Worm (Caenorhabditis elegans): ENCODE results near the gene srh-283.

DNA sequence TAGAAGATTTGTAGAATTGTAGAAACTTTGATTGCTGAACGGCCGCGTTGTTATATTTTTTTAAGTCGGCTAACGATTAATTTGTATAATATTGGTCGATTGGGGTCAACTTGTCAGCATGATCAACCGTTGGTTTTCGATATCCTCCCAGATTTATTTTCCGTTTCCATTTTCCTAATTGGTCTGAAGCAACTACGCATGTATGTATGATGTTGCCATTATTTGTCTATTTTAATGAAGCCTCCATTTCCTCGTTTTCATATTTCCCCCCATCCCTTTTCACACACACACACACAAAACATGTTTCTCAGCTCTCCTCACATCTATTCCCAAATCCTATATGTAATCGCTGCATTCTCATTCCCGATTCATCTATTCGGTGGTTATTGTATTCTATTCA, 35.4 kb downstream of the srh-283 start, which contains the start of gene srh-287:
- TF ChIP-seq lsy-2 (tag; optimal IDR thresholded peaks at IDR 0.05) (no peak), mep-1 (tag; optimal IDR thresholded peaks at IDR 0.05) (no peak), snpc-4 (tag; optimal IDR thresholded peaks at IDR 0.05) (no peak), ztf-11 (tag; optimal IDR thresholded peaks at IDR 0.05) (no peak), lin-13 (tag; optimal IDR thresholded peaks at IDR 0.05) (no peak)

Data from whole organism, mixed stage, embryonic.